Fruit fly (Drosophila melanogaster): ENCODE results near the gene Atg4a.

Gene Atg4a

dm6 chr2L:1072184-1072583 lies 8.5 kb upstream of the Atg4a start (continued):
- TF ChIP-seq tup (GFP tag; optimal IDR thresholded peaks at IDR 0.05) (peak; percentile 96), run (tag; optimal IDR thresholded peaks at IDR 0.05) (peak; percentile 88), H2.0 (GFP tag; IDR thresholded peaks at IDR 0.05) (peak; percentile 70), CG8359 (GFP tag; optimal IDR thresholded peaks at IDR 0.05; ENCODE audit: borderline replicate concordance) (peak; percentile 90), MESR4 (GFP tag; optimal IDR thresholded peaks at IDR 0.05) (peak; percentile 63), PHDP (tag; optimal IDR thresholded peaks at IDR 0.05) (peak; percentile 95), ken (GFP tag; IDR thresholded peaks at IDR 0.05) (peak; percentile 84), CG17912 (GFP tag; optimal IDR thresholded peaks at IDR 0.05) (peak; percentile 94), CG16815 (GFP tag; optimal IDR thresholded peaks at IDR 0.05) (peak; percentile 68), Sry-δ (GFP tag; optimal IDR thresholded peaks at IDR 0.05) (peak; percentile 69), CG6683 (GFP tag; optimal IDR thresholded peaks at IDR 0.05) (peak; percentile 90), CG31365 (tag; optimal IDR thresholded peaks at IDR 0.05) (peak; percentile 89), Ets97D (GFP tag; optimal IDR thresholded peaks at IDR 0.05) (peak; percentile 74), CG30403 (GFP tag; optimal IDR thresholded peaks at IDR 0.05) (peak; percentile 74), fd3F (GFP tag; optimal IDR thresholded peaks at IDR 0.05) (peak; percentile 85), CG1603 (tag; optimal IDR thresholded peaks at IDR 0.05) (peak; percentile 96), Bteb2 (GFP tag; optimal IDR thresholded peaks at IDR 0.05) (peak; percentile 81), CG9437 (GFP tag; optimal IDR thresholded peaks at IDR 0.05) (peak; percentile 49), CG11560 (tag; IDR thresholded peaks at IDR 0.05) (peak; percentile 64), ssp (GFP tag; IDR thresholded peaks at IDR 0.05) (peak; percentile 57), grn (GFP tag; optimal IDR thresholded peaks at IDR 0.05) (peak; percentile 90), org-1 (GFP tag; optimal IDR thresholded peaks at IDR 0.05) (peak; percentile 96), Antp (GFP tag; optimal IDR thresholded peaks at IDR 0.05) (peak; percentile 90), CG7745 (tag; optimal IDR thresholded peaks at IDR 0.05) (peak; percentile 90), CG12219 (GFP tag; optimal IDR thresholded peaks at IDR 0.05) (peak; percentile 93), HLH4C (GFP tag; IDR thresholded peaks at IDR 0.05; ENCODE audit: partially characterized antibody) (no peak), NfI (GFP tag; optimal IDR thresholded peaks at IDR 0.05) (peak; percentile 80), CG30020 (tag; optimal IDR thresholded peaks at IDR 0.05) (peak; percentile 54), CG2712 (tag; optimal IDR thresholded peaks at IDR 0.05) (peak; percentile 85), sd (tag; optimal IDR thresholded peaks at IDR 0.05) (peak; percentile 72), E2f2 (GFP tag; IDR thresholded peaks at IDR 0.05) (peak; percentile 74)

DNA sequence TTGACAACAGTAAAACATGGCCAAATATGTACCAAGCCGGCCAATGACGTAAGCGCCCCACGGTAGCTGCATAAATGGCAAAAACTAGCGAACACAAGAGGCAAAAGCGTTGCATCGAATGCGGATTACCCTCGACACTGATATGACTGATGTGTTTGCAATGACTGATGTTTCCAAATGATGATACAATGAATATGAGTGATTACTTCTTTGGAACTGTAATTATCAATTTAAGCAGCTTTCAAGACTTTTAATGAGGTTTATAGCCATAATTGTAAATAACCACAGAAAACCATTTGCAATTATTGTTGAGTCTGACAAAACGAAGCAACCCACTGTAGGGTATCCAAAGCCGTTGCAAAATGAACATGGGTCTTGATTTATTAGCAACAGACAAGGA lies 7.2 kb upstream of the Atg4a start:
- TF ChIP-seq Pdp1 (GFP tag; optimal IDR thresholded peaks at IDR 0.05) (peak in 1 of 2 experiments; percentile 10), trem (tag; optimal IDR thresholded peaks at IDR 0.05) (no peak), peb (GFP tag; IDR thresholded peaks at IDR 0.05) (no peak), sqz (GFP tag; optimal IDR thresholded peaks at IDR 0.05) (no peak), CG9437 (GFP tag; optimal IDR thresholded peaks at IDR 0.05) (no peak), CG7372 (GFP tag; IDR thresholded peaks at IDR 0.05) (no peak), Drgx (GFP tag; IDR thresholded peaks at IDR 0.05) (peak; percentile 47; the same call in 1 of the 2 replicates), CG18476 (GFP tag; optimal IDR thresholded peaks at IDR 0.05) (no peak), unpg (GFP tag; optimal IDR thresholded peaks at IDR 0.05) (no peak), D19B (GFP tag; optimal IDR thresholded peaks at IDR 0.05) (peak; percentile 43), lov (optimal IDR thresholded peaks at IDR 0.05) (no peak), lov (GFP tag; IDR thresholded peaks at IDR 0.05) (0 out of 3 replicates have a peak, but pooled peaks have one; percentile 11), CG15514 (GFP tag; optimal IDR thresholded peaks at IDR 0.05) (no peak), Med (GFP tag) (peak; percentile 65), lab (GFP tag; optimal IDR thresholded peaks at IDR 0.05) (peak; percentile 54), CG2129 (GFP tag; IDR thresholded peaks at IDR 0.05; ENCODE audit: partially characterized antibody) (no peak), sens (GFP tag) (peak; percentile 75), stc (GFP tag; IDR thresholded peaks at IDR 0.05) (no peak), dimm (GFP tag; IDR thresholded peaks at IDR 0.05) (no peak), CG9797 (GFP tag; optimal IDR thresholded peaks at IDR 0.05) (no peak), row (GFP tag; IDR thresholded peaks at IDR 0.05) (peak; percentile 28; the same call in 1 of the 3 replicates), gsb-n (tag; optimal IDR thresholded peaks at IDR 0.05) (no peak), ssp (GFP tag; IDR thresholded peaks at IDR 0.05) (0 out of 2 replicates have a peak, but pooled peaks have one; percentile 5)

All from whole organism, embryonic.